Fruit fly (Drosophila melanogaster) whole organism, embryonic: Measurements from ENCODE around the gene Spn88Eb.

Source experiments
- Abd-B ChIP-seq: fragments of 200-800 bp; sonication (Bioruptor generic); optimal IDR thresholded peaks from 2 replicates; lab custom pipeline; 2018; ENCODE audit warnings: missing biosample characterization, mild to moderate bottlenecking, missing genetic modification characterization, moderate library complexity
- Adf1 ChIP-seq: fragments of 200-800 bp; sonication (Bioruptor generic); IDR thresholded peaks from 2 replicates; pipeline ENCODE4 v1.3.6; 2022; ENCODE audit warnings: missing biosample characterization, missing genetic modification characterization
- Atf6 ChIP-seq: fragments of 200-800 bp; sonication (Bioruptor generic); IDR thresholded peaks from 2 replicates; pipeline ENCODE4 v1.3.6; 2022; ENCODE audit warnings: missing biosample characterization, missing genetic modification characterization
- CG12769 ChIP-seq: fragments of 200-800 bp; sonication (Bioruptor generic); optimal IDR thresholded peaks from 2 replicates; lab custom pipeline; 2019; ENCODE audit warnings: missing biosample characterization, mild to moderate bottlenecking, missing genetic modification characterization, moderate library complexity
- CG17361 ChIP-seq: fragments of 200-800 bp; sonication (Bioruptor generic); IDR thresholded peaks from 3 replicates; pipeline ENCODE4 v1.3.6; 2022; ENCODE audit warnings: missing biosample characterization, missing genetic modification characterization
- CG17612 ChIP-seq: fragments of 200-800 bp; sonication (Bioruptor generic); IDR thresholded peaks from 2 replicates; pipeline ENCODE4 v1.3.6; 2022; ENCODE audit warnings: missing biosample characterization, missing genetic modification characterization
- CG18262 ChIP-seq: fragments of 200-800 bp; optimal IDR thresholded peaks from 3 replicates; lab custom pipeline; 2019; ENCODE audit warnings: missing biosample characterization, mild to moderate bottlenecking, missing genetic modification characterization, moderate library complexity
- CG18476 ChIP-seq: fragments of 200-800 bp; sonication (Bioruptor generic); optimal IDR thresholded peaks from 2 replicates; lab custom pipeline; 2016; ENCODE audit warnings: missing biosample characterization, mild to moderate bottlenecking, missing genetic modification characterization
- CG43689 ChIP-seq: fragments of 200-800 bp; sonication (Bioruptor generic); IDR thresholded peaks from 2 replicates; pipeline ENCODE4 v1.3.6; 2022; ENCODE audit warnings: missing biosample characterization, missing genetic modification characterization
- CG6272 ChIP-seq: fragments of 200-800 bp; sonication (Bioruptor generic); IDR thresholded peaks from 2 replicates; pipeline ENCODE4 v1.3.6; 2022; ENCODE audit warnings: missing biosample characterization, missing genetic modification characterization
- CG6689 ChIP-seq: fragments of 200-800 bp; sonication (Bioruptor generic); IDR thresholded peaks from 2 replicates; pipeline ENCODE4 v1.3.6; 2022; ENCODE audit warnings: missing biosample characterization, missing genetic modification characterization
- CG6854 ChIP-seq: fragments of 200-800 bp; sonication (Bioruptor generic); optimal IDR thresholded peaks from 3 replicates; lab custom pipeline; 2017; ENCODE audit warnings: missing biosample characterization, mild to moderate bottlenecking, missing genetic modification characterization
- CG9817 ChIP-seq: fragments of 200-800 bp; sonication (Bioruptor generic); optimal IDR thresholded peaks from 2 replicates; lab custom pipeline; 2018; ENCODE audit warnings: missing biosample characterization, mild to moderate bottlenecking, missing genetic modification characterization, moderate library complexity
- CTCF ChIP-seq: fragments of 200-800 bp; sonication (Bioruptor generic); optimal IDR thresholded peaks from 2 replicates; lab custom pipeline; 2017; ENCODE audit warnings: missing biosample characterization, mild to moderate bottlenecking, missing genetic modification characterization, moderate library complexity
- Camta ChIP-seq: fragments of 200-800 bp; sonication (Bioruptor generic); optimal IDR thresholded peaks from 2 replicates; lab custom pipeline; 2016; ENCODE audit warnings: missing biosample characterization, missing genetic modification characterization
- Chrac-16 ChIP-seq: fragments of 200-800 bp; sonication (Bioruptor generic); optimal IDR thresholded peaks from 3 replicates; lab custom pipeline; 2016; ENCODE audit warnings: missing biosample characterization, missing genetic modification characterization
- Dek ChIP-seq: fragments of 200-800 bp; sonication (Bioruptor generic); optimal IDR thresholded peaks from 3 replicates; lab custom pipeline; 2019; ENCODE audit warnings: missing biosample characterization, mild to moderate bottlenecking, missing genetic modification characterization, moderate library complexity
- E2f1 ChIP-seq: fragments of 200-800 bp; sonication (Bioruptor generic); IDR thresholded peaks from 2 replicates; pipeline ENCODE4 v1.3.6; 2022; ENCODE audit warnings: missing biosample characterization, missing genetic modification characterization
- Ets97D ChIP-seq: fragments of 200-800 bp; sonication (Bioruptor generic); optimal IDR thresholded peaks from 3 replicates; lab custom pipeline; 2016; ENCODE audit warnings: missing biosample characterization, missing genetic modification characterization
- Hmr ChIP-seq: fragments of 200-800 bp; sonication (Bioruptor generic); optimal IDR thresholded peaks from 3 replicates; lab custom pipeline; 2017; ENCODE audit warnings: mild to moderate bottlenecking, missing biosample characterization, missing genetic modification reagents, missing genetic modification characterization
- Hsf ChIP-seq: fragments of 200-800 bp; sonication (Bioruptor generic); optimal IDR thresholded peaks from 3 replicates; lab custom pipeline; 2016; ENCODE audit warnings: missing biosample characterization, missing genetic modification characterization
- Mad ChIP-seq: fragments of 200-800 bp; sonication (Bioruptor generic); optimal IDR thresholded peaks from 2 replicates; lab custom pipeline; 2016; ENCODE audit warnings: missing biosample characterization, missing genetic modification characterization
- Rfx ChIP-seq: fragments of 200-800 bp; sonication (Bioruptor generic); IDR thresholded peaks from 2 replicates; pipeline ENCODE4 v1.3.6; 2022; ENCODE audit warnings: missing biosample characterization, missing genetic modification characterization
- Sin3A ChIP-seq: fragments of >200 bp; optimal IDR thresholded peaks from 2 replicates; lab custom pipeline; 2018
- Sox102F ChIP-seq: fragments of 200-800 bp; sonication (Bioruptor generic); optimal IDR thresholded peaks from 2 replicates; lab custom pipeline; 2018; ENCODE audit warnings: missing biosample characterization, mild to moderate bottlenecking, missing genetic modification characterization, moderate library complexity
- Tbp ChIP-seq: fragments of >200 bp; optimal IDR thresholded peaks from 2 replicates; lab custom pipeline; 2018; ENCODE audit warnings: missing biosample characterization, missing genetic modification characterization
- amos ChIP-seq: fragments of 200-800 bp; sonication (Bioruptor generic); IDR thresholded peaks from 2 replicates; pipeline ENCODE4 v1.3.6; 2022; ENCODE audit warnings: missing biosample characterization, missing genetic modification characterization; ENCODE audit not compliant: partially characterized antibody
- bigmax ChIP-seq: fragments of 200-800 bp; sonication (Bioruptor generic); optimal IDR thresholded peaks from 2 replicates; lab custom pipeline; 2018; ENCODE audit warnings: missing biosample characterization, mild to moderate bottlenecking, missing genetic modification characterization
- cas ChIP-seq: fragments of 200-800 bp; sonication (Bioruptor generic); IDR thresholded peaks from 2 replicates; pipeline ENCODE4 v1.3.6; 2022; ENCODE audit warnings: missing biosample characterization, missing genetic modification characterization
- corto ChIP-seq: fragments of 200-800 bp; sonication (Bioruptor generic); optimal IDR thresholded peaks from 2 replicates; lab custom pipeline; 2016; ENCODE audit warnings: missing biosample characterization, mild to moderate bottlenecking, missing genetic modification characterization, moderate library complexity
- crp ChIP-seq, 2 experiments: fragments of 200-800 bp; sonication (Bioruptor generic); optimal IDR thresholded peaks; 2 replicates in 1 of 2; 3 replicates in 1 of 2; lab custom pipeline; 2017; ENCODE audit warnings: missing biosample characterization in 2 of 2, missing genetic modification characterization in 2 of 2, mild to moderate bottlenecking in 1 of 2, moderate library complexity in 1 of 2
- dati ChIP-seq: fragments of 200-800 bp; sonication (Bioruptor generic); IDR thresholded peaks from 2 replicates; pipeline ENCODE4 v1.3.6; 2022; ENCODE audit warnings: missing biosample characterization, missing genetic modification characterization
- dpn ChIP-seq, 2 experiments: fragments of 200-800 bp; sonication (Bioruptor generic); optimal IDR thresholded peaks; 3 replicates each; lab custom pipeline; 2016; ENCODE audit warnings: missing biosample characterization in 2 of 2, missing genetic modification characterization in 2 of 2
- fd64A ChIP-seq: fragments of 200-800 bp; sonication (Bioruptor generic); optimal IDR thresholded peaks from 3 replicates; lab custom pipeline; 2018; ENCODE audit warnings: missing biosample characterization, mild to moderate bottlenecking, missing genetic modification characterization
- gem ChIP-seq: fragments of 200-800 bp; sonication (Bioruptor generic); optimal IDR thresholded peaks from 2 replicates; lab custom pipeline; 2019; ENCODE audit warnings: missing biosample characterization, mild to moderate bottlenecking, missing genetic modification characterization, moderate library complexity
- jing ChIP-seq: fragments of 200-800 bp; sonication (Bioruptor generic); optimal IDR thresholded peaks from 2 replicates; lab custom pipeline; 2018; ENCODE audit warnings: missing biosample characterization, mild to moderate bottlenecking, missing genetic modification characterization
- knrl ChIP-seq: fragments of 200-800 bp; sonication (Bioruptor generic); IDR thresholded peaks from 3 replicates; pipeline ENCODE4 v1.3.6; 2022; ENCODE audit warnings: missing biosample characterization, missing genetic modification characterization; ENCODE audit not compliant: partially characterized antibody
- mam ChIP-seq: fragments of 200-800 bp; sonication (Bioruptor generic); optimal IDR thresholded peaks from 3 replicates; lab custom pipeline; 2016; ENCODE audit warnings: missing biosample characterization, missing genetic modification characterization
- mld ChIP-seq: fragments of 200-800 bp; sonication (Bioruptor generic); IDR thresholded peaks from 3 replicates; pipeline ENCODE4 v1.3.6; 2022; ENCODE audit warnings: missing biosample characterization, missing genetic modification characterization; ENCODE audit not compliant: partially characterized antibody
- nom ChIP-seq: fragments of 200-800 bp; sonication (Bioruptor generic); optimal IDR thresholded peaks from 2 replicates; lab custom pipeline; 2017; ENCODE audit warnings: missing biosample characterization, missing genetic modification characterization, mild to moderate bottlenecking, moderate library complexity, missing genetic modification reagents
- pum ChIP-seq: fragments of 200-800 bp; sonication (Bioruptor generic); optimal IDR thresholded peaks from 2 replicates; lab custom pipeline; 2016; ENCODE audit warnings: missing biosample characterization, missing genetic modification characterization
- rib ChIP-seq: fragments of 200-800 bp; sonication (Bioruptor generic); IDR thresholded peaks from 2 replicates; pipeline ENCODE4 v1.3.6; 2022; ENCODE audit warnings: missing biosample characterization, missing genetic modification characterization
- row ChIP-seq: fragments of 200-800 bp; sonication (Bioruptor generic); IDR thresholded peaks from 3 replicates; pipeline ENCODE4 v1.3.6; 2022; ENCODE audit warnings: missing biosample characterization, missing genetic modification characterization
- sima ChIP-seq: fragments of 200-800 bp; sonication (Bioruptor generic); optimal IDR thresholded peaks from 2 replicates; lab custom pipeline; 2016; ENCODE audit warnings: missing biosample characterization, missing genetic modification characterization
- sna ChIP-seq: fragments of 200-800 bp; sonication (Bioruptor generic); IDR thresholded peaks from 2 replicates; pipeline ENCODE4 v1.3.6; 2022; ENCODE audit warnings: missing biosample characterization, missing genetic modification characterization; ENCODE audit not compliant: partially characterized antibody
- unc-4 ChIP-seq: fragments of 200-800 bp; sonication (Bioruptor generic); IDR thresholded peaks from 2 replicates; pipeline ENCODE4 v1.3.6; 2022; ENCODE audit warnings: missing biosample characterization, missing genetic modification characterization; ENCODE audit not compliant: partially characterized antibody
- vvl ChIP-seq: fragments of 200-800 bp; sonication (Bioruptor generic); IDR thresholded peaks from 2 replicates; pipeline ENCODE4 v1.3.6; 2022; ENCODE audit warnings: missing biosample characterization, missing genetic modification characterization
- zf30C ChIP-seq: fragments of 200-800 bp; sonication (Bioruptor generic); optimal IDR thresholded peaks from 3 replicates; lab custom pipeline; 2018; ENCODE audit warnings: missing biosample characterization, mild to moderate bottlenecking, missing genetic modification characterization
- zfh2 ChIP-seq: fragments of 200-800 bp; sonication (Bioruptor generic); optimal IDR thresholded peaks from 2 replicates; lab custom pipeline; 2016; ENCODE audit warnings: missing biosample characterization, missing genetic modification characterization

Spn88Eb gene

DNA sequence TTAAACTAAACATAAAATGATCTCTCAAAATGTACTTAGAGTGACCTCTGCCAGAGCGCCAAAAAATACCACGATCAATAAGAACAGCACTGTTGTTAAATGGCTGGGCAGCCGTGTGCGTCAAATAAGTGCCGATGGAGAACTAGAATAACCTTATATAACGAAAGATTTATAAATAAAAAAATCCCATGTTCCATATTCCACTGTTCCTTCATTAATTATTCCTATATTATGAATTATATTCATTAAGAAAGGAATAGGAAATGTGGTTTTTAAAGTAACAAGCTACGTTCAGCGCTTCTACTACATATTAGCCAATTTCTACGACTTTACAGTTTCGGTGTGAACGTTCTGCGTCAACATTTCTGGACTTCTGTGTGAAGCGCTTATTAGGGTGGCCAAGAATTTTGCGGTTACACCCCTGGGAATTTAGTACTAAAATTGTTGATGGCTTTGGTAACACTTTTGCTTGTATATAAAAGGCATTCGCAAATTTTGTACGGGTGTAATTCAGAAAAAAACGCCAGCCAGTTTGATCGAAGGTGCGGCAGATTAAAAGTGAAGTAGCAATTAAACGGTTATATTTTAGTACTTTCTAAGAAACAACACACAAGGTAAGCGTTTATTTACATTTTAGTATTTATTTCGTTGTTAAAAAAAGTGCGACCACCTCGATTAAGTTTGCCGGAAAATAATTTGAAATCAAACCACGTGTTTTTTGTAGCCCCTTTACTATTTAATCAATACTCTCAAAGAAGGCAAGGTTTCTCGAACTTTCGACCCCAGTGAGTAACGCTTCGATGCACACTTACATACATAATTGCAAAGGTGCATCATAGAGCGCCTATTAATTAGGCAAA lies 33.9 kb upstream of the Spn88Eb start, which contains the start of the genes tefu and Hsc70-4 (continued):
- peak; percentile 88 for TF ChIP-seq mam (GFP tag; lab: Kevin White, UChicago)
- TF ChIP-seq Sin3A (lab: Kevin White, UChicago): peak; percentile 96
- no peak for TF ChIP-seq bigmax (GFP tag; lab: Kevin White, UChicago)
- no peak for TF ChIP-seq CG18262 (tag; lab: Kevin White, UChicago)
- TF ChIP-seq knrl: peak; percentile 39; the same call in 1 of the 3 replicates
- peak; percentile 73 for TF ChIP-seq Atf6 (GFP tag; lab: Robert Waterston, UW)
- peak; percentile 45 for TF ChIP-seq jing (GFP tag; lab: Kevin White, UChicago)
- TF ChIP-seq fd64A (GFP tag; lab: Kevin White, UChicago): no peak
- TF ChIP-seq Tbp (GFP tag; lab: Kevin White, UChicago): peak; percentile 80
- TF ChIP-seq vvl (GFP tag; lab: Robert Waterston, UW): peak; percentile 80
- peak; percentile 91 for TF ChIP-seq CG17361 (GFP tag; lab: Robert Waterston, UW)
- no peak; the same call in 1 of the 2 replicates for TF ChIP-seq Adf1
- no peak for TF ChIP-seq CTCF (GFP tag; lab: Kevin White, UChicago)
- TF ChIP-seq Abd-B: peak; percentile 92
- TF ChIP-seq E2f1: peak; percentile 70
- no peak for TF ChIP-seq corto (GFP tag; lab: Kevin White, UChicago)
- TF ChIP-seq nom (GFP tag; lab: Kevin White, UChicago): peak; percentile 64
- TF ChIP-seq crp (GFP tag; optimal IDR thresholded peaks at IDR 0.05; lab: Kevin White, UChicago): peak in 1 of 2 experiments; percentile 48
- TF ChIP-seq CG6272: peak; percentile 72; the same call in 1 of the 2 replicates
- peak; percentile 81 for TF ChIP-seq Chrac-16
- no peak for TF ChIP-seq CG12769 (tag; lab: Kevin White, UChicago)
- TF ChIP-seq zf30C (GFP tag; lab: Kevin White, UChicago): no peak
- TF ChIP-seq row (GFP tag; lab: Robert Waterston, UW): peak; percentile 93
- peak; percentile 33 for TF ChIP-seq CG18476 (GFP tag; lab: Kevin White, UChicago)
- no peak for TF ChIP-seq CG43689
- peak; percentile 69 for TF ChIP-seq CG17612 (GFP tag; lab: Robert Waterston, UW)
- TF ChIP-seq amos (GFP tag; lab: Robert Waterston, UW): peak; percentile 51; the same call in 1 of the 2 replicates
- peak; percentile 81 for TF ChIP-seq zfh2 (GFP tag; lab: Kevin White, UChicago)
- TF ChIP-seq Ets97D (GFP tag; lab: Kevin White, UChicago): peak; percentile 72
- TF ChIP-seq CG6689 (GFP tag; lab: Robert Waterston, UW): peak; percentile 82
- peak; percentile 86 for TF ChIP-seq gem (tag; lab: Kevin White, UChicago)
- TF ChIP-seq rib: peak; percentile 81; the same call in 1 of the 2 replicates
- TF ChIP-seq CG6854 (GFP tag; lab: Kevin White, UChicago): no peak
- TF ChIP-seq dpn (GFP tag; optimal IDR thresholded peaks at IDR 0.05; lab: Kevin White, UChicago): peak; percentile 79 to 83
- peak; percentile 78 for TF ChIP-seq Hsf (GFP tag; lab: Kevin White, UChicago)
- TF ChIP-seq sna (GFP tag; lab: Robert Waterston, UW): no peak
- no peak for TF ChIP-seq mld (GFP tag; lab: Robert Waterston, UW)
- TF ChIP-seq dati (GFP tag; lab: Robert Waterston, UW): no peak
- TF ChIP-seq Rfx (GFP tag; lab: Robert Waterston, UW): peak; percentile 88
- TF ChIP-seq CG9817 (tag; lab: Kevin White, UChicago): peak; percentile 84
- TF ChIP-seq Sox102F (GFP tag; lab: Kevin White, UChicago): no peak
- TF ChIP-seq Dek (tag; lab: Kevin White, UChicago): peak; percentile 75
- TF ChIP-seq pum (GFP tag; lab: Kevin White, UChicago): peak; percentile 69
- peak; percentile 14 for TF ChIP-seq Hmr (GFP tag; lab: Kevin White, UChicago)
- peak; percentile 68 for TF ChIP-seq Mad
- TF ChIP-seq sima (GFP tag; lab: Kevin White, UChicago): peak; percentile 12
- peak; percentile 61 for TF ChIP-seq Camta (GFP tag; lab: Kevin White, UChicago)
- TF ChIP-seq cas: no peak; the same call in 1 of the 2 replicates
- peak; percentile 26; the same call in 1 of the 2 replicates for TF ChIP-seq unc-4 (GFP tag; lab: Robert Waterston, UW)
